Worm (Caenorhabditis elegans): ENCODE measurements around the gene Y37E11B.6.

ce11 chrIV:3551777-3552462 lies 47.2 kb downstream of the Y37E11B.6 start:
- TF ChIP-seq T23F11.4 (GFP tag; optimal IDR thresholded peaks at IDR 0.05), result peak; percentile 37
- no peak for TF ChIP-seq fkh-10 (GFP tag; optimal IDR thresholded peaks at IDR 0.05)
- TF ChIP-seq nhr-11 (tag; optimal IDR thresholded peaks at IDR 0.05), result no peak
- TF ChIP-seq lim-6 (tag; optimal IDR thresholded peaks at IDR 0.05), result no peak
- TF ChIP-seq elt-2 (tag; optimal IDR thresholded peaks at IDR 0.05), result peak; percentile 36
- TF ChIP-seq pat-9 (tag; optimal IDR thresholded peaks at IDR 0.05), result peak; percentile 49
- TF ChIP-seq F13H6.1 (tag; optimal IDR thresholded peaks at IDR 0.05), result no peak
- TF ChIP-seq syd-9 (tag; optimal IDR thresholded peaks at IDR 0.05), result no peak

Measured in whole organism, late embryonic.